Worm (Caenorhabditis elegans) whole organism, young adult: ENCODE measurements around the gene his-3.

Experiments used
- B0019.2 ChIP-seq: fragments of 200-800 bp; sonication (Bioruptor generic); conservative IDR thresholded peaks from 2 replicates; pipeline ENCODE4 v1.3.6; 2022; ENCODE audit warnings: missing genetic modification reagents, missing genetic modification characterization, missing compliant biosample characterization
- C17E4.6 ChIP-seq: fragments of 200-800 bp; sonication (Bioruptor generic); IDR thresholded peaks from 2 replicates; pipeline ENCODE4 v1.3.6; 2022; ENCODE audit warnings: missing genetic modification reagents, missing genetic modification characterization, missing compliant biosample characterization
- D2030.7 ChIP-seq: fragments of 200-800 bp; sonication (Bioruptor generic); IDR thresholded peaks from 2 replicates; pipeline ENCODE4 v1.3.6; 2022; ENCODE audit warnings: missing genetic modification reagents, missing genetic modification characterization, missing compliant biosample characterization
- F10E7.11 ChIP-seq: sonication (generic microtip); optimal IDR thresholded peaks from 2 replicates; lab custom pipeline; 2017; ENCODE audit warnings: mild to moderate bottlenecking, missing genetic modification characterization, moderate library complexity, missing compliant biosample characterization
- F22D6.2 ChIP-seq: sonication (generic microtip); optimal IDR thresholded peaks from 2 replicates; lab custom pipeline; 2016; ENCODE audit warnings: mild to moderate bottlenecking, missing genetic modification characterization, missing compliant biosample characterization
- K12H6.12 ChIP-seq: fragments of 200-800 bp; sonication (Bioruptor generic); optimal IDR thresholded peaks from 2 replicates; lab custom pipeline; 2018; ENCODE audit warnings: mild to moderate bottlenecking, missing genetic modification characterization, missing compliant biosample characterization
- T07F8.4 ChIP-seq: sonication (generic microtip); optimal IDR thresholded peaks from 2 replicates; lab custom pipeline; 2016; ENCODE audit warnings: mild to moderate bottlenecking, missing genetic modification characterization, moderate library complexity, missing compliant biosample characterization
- T26A5.8 ChIP-seq: sonication (generic microtip); optimal IDR thresholded peaks from 2 replicates; lab custom pipeline; 2016; ENCODE audit warnings: missing genetic modification characterization, missing compliant biosample characterization
- Y56A3A.18 ChIP-seq: fragments of 200-800 bp; sonication (Bioruptor generic); IDR thresholded peaks from 2 replicates; pipeline ENCODE4 v1.3.6; 2022; ENCODE audit warnings: missing genetic modification reagents, missing genetic modification characterization, missing compliant biosample characterization
- akir-1 ChIP-seq: fragments of 200-800 bp; sonication (Bioruptor generic); optimal IDR thresholded peaks from 2 replicates; lab custom pipeline; 2018; ENCODE audit warnings: mild to moderate bottlenecking, missing genetic modification characterization, moderate library complexity, missing compliant biosample characterization
- ama-1 ChIP-seq, 3 experiments: fragments of 150-350 bp in 1 of 3; sonication (generic microtip) in 2 of 3; optimal IDR thresholded peaks; 2 replicates each; lab custom pipeline; 2014 to 2018; ENCODE audit warnings: missing biosample characterization in 2 of 3, missing genetic modification characterization in 2 of 3, missing genetic modification reagents in 2 of 3
- aptf-2 ChIP-seq: fragments of 200-800 bp; sonication (Bioruptor generic); conservative IDR thresholded peaks from 2 replicates; pipeline ENCODE4 v1.3.6; 2022; ENCODE audit warnings: missing genetic modification reagents, missing genetic modification characterization, missing compliant biosample characterization
- aptf-3 ChIP-seq: fragments of 200-800 bp; sonication (Bioruptor generic); IDR thresholded peaks from 2 replicates; pipeline ENCODE4 v1.3.6; 2022; ENCODE audit warnings: missing genetic modification characterization, missing compliant biosample characterization
- athp-1 ChIP-seq: sonication (generic microtip); optimal IDR thresholded peaks from 2 replicates; lab custom pipeline; 2017; ENCODE audit warnings: mild to moderate bottlenecking, missing genetic modification characterization, missing compliant biosample characterization
- attf-3 ChIP-seq: fragments of 200-800 bp; sonication (Bioruptor generic); conservative IDR thresholded peaks from 2 replicates; pipeline ENCODE4 v1.3.6; 2022; ENCODE audit warnings: missing genetic modification reagents, missing genetic modification characterization, missing compliant biosample characterization
- attf-5 ChIP-seq: fragments of 200-800 bp; sonication (Bioruptor generic); optimal IDR thresholded peaks from 2 replicates; lab custom pipeline; 2018; ENCODE audit warnings: mild to moderate bottlenecking, missing genetic modification characterization, missing compliant biosample characterization
- bed-2 ChIP-seq: fragments of 200-800 bp; sonication (Bioruptor generic); IDR thresholded peaks from 2 replicates; pipeline ENCODE4 v1.3.6; 2022; ENCODE audit warnings: missing genetic modification reagents, missing genetic modification characterization, missing compliant biosample characterization
- dpl-1 ChIP-seq: fragments of 150-350 bp; optimal IDR thresholded peaks from 2 replicates; lab custom pipeline; 2014; ENCODE audit warnings: missing biosample characterization, missing genetic modification reagents, missing genetic modification characterization
- efl-1 ChIP-seq: fragments of 150-350 bp; optimal IDR thresholded peaks from 2 replicates; lab custom pipeline; 2014; ENCODE audit warnings: missing biosample characterization, missing genetic modification reagents, missing genetic modification characterization
- egl-44 ChIP-seq: fragments of 200-800 bp; sonication (Bioruptor generic); IDR thresholded peaks from 2 replicates; pipeline ENCODE4 v1.3.6; 2022; ENCODE audit warnings: missing genetic modification reagents, missing genetic modification characterization, missing compliant biosample characterization
- egrh-3 ChIP-seq: fragments of 200-800 bp; sonication (Bioruptor generic); IDR thresholded peaks from 2 replicates; pipeline ENCODE4 v1.3.6; 2022; ENCODE audit warnings: missing genetic modification reagents, missing genetic modification characterization, missing compliant biosample characterization
- ekl-4 ChIP-seq: fragments of 200-800 bp; sonication (Bioruptor generic); IDR thresholded peaks from 2 replicates; pipeline ENCODE4 v1.3.6; 2022; ENCODE audit warnings: missing genetic modification reagents, missing genetic modification characterization, missing compliant biosample characterization
- fkh-3 ChIP-seq: sonication (generic microtip); optimal IDR thresholded peaks from 2 replicates; lab custom pipeline; 2016; ENCODE audit warnings: mild to moderate bottlenecking, missing genetic modification characterization, missing compliant biosample characterization
- hmg-20 ChIP-seq: fragments of 200-800 bp; sonication (Bioruptor generic); IDR thresholded peaks from 2 replicates; pipeline ENCODE4 v1.3.6; 2022; ENCODE audit warnings: missing genetic modification reagents, missing genetic modification characterization, missing compliant biosample characterization
- hsf-1 ChIP-seq: fragments of 200-800 bp; sonication (Bioruptor generic); IDR thresholded peaks from 2 replicates; pipeline ENCODE4 v1.3.6; 2022; ENCODE audit warnings: missing genetic modification reagents, missing genetic modification characterization, missing compliant biosample characterization
- lir-1 ChIP-seq: fragments of 200-800 bp; sonication (Bioruptor generic); conservative IDR thresholded peaks from 2 replicates; pipeline ENCODE4 v1.3.6; 2022; ENCODE audit warnings: missing genetic modification reagents, missing genetic modification characterization, missing compliant biosample characterization
- madf-3 ChIP-seq: fragments of 200-800 bp; sonication (Bioruptor generic); IDR thresholded peaks from 2 replicates; pipeline ENCODE4 v1.3.6; 2022; ENCODE audit warnings: missing genetic modification reagents, missing genetic modification characterization, missing compliant biosample characterization
- madf-6 ChIP-seq: fragments of 200-800 bp; sonication (Bioruptor generic); IDR thresholded peaks from 2 replicates; pipeline ENCODE4 v1.3.6; 2022; ENCODE audit warnings: missing genetic modification reagents, missing genetic modification characterization, missing compliant biosample characterization
- madf-8 ChIP-seq: fragments of 200-800 bp; sonication (Bioruptor generic); conservative IDR thresholded peaks from 2 replicates; pipeline ENCODE4 v1.3.6; 2022; ENCODE audit warnings: missing genetic modification reagents, missing genetic modification characterization, missing compliant biosample characterization
- nfya-1 ChIP-seq: sonication (generic microtip); optimal IDR thresholded peaks from 2 replicates; lab custom pipeline; 2017; ENCODE audit warnings: antibody characterized with exemption, missing compliant biosample characterization, missing genetic modification characterization, borderline replicate concordance; ENCODE audit not compliant: insufficient read depth
- nhr-90 ChIP-seq: sonication (generic microtip); optimal IDR thresholded peaks from 2 replicates; lab custom pipeline; 2016; ENCODE audit warnings: missing genotype, mild to moderate bottlenecking, missing genetic modification characterization, missing compliant biosample characterization
- sdz-38 ChIP-seq: sonication (generic microtip); optimal IDR thresholded peaks from 2 replicates; lab custom pipeline; 2016; ENCODE audit warnings: missing genotype, missing genetic modification characterization, missing compliant biosample characterization
- sptf-2 ChIP-seq: fragments of 200-800 bp; sonication (Bioruptor generic); optimal IDR thresholded peaks from 2 replicates; lab custom pipeline; 2018; ENCODE audit warnings: mild to moderate bottlenecking, missing genetic modification characterization, missing compliant biosample characterization
- tbp1 ChIP-seq: fragments of 200-800 bp; sonication (Bioruptor generic); optimal IDR thresholded peaks from 2 replicates; lab custom pipeline; 2018; ENCODE audit warnings: mild to moderate bottlenecking, missing genetic modification characterization, missing compliant biosample characterization
- tlf-1 ChIP-seq: fragments of 200-800 bp; sonication (Bioruptor generic); optimal IDR thresholded peaks from 2 replicates; lab custom pipeline; 2018; ENCODE audit warnings: mild to moderate bottlenecking, missing genetic modification characterization, missing compliant biosample characterization
- xnd-1 ChIP-seq: sonication (generic microtip); optimal IDR thresholded peaks from 2 replicates; lab custom pipeline; 2016; ENCODE audit warnings: missing genotype, missing genetic modification reagents, missing genetic modification characterization, missing compliant biosample characterization
- zfh-2 ChIP-seq: fragments of 200-800 bp; sonication (Bioruptor generic); conservative IDR thresholded peaks from 2 replicates; pipeline ENCODE4 v1.3.6; 2022; ENCODE audit warnings: missing genetic modification reagents, missing genetic modification characterization, missing compliant biosample characterization
- ztf-6 ChIP-seq: fragments of 200-800 bp; sonication (Bioruptor generic); IDR thresholded peaks from 2 replicates; pipeline ENCODE4 v1.3.6; 2022; ENCODE audit warnings: missing genetic modification reagents, missing genetic modification characterization, missing compliant biosample characterization

The his-3 gene

ce11 chrV:16024300-16024699, 16.3 kb upstream of the his-3 start, which contains the start of gene T10C6.6 (continued):
- TF ChIP-seq nfya-1 (tag; lab: Kevin White, UChicago), result no peak
- TF ChIP-seq, all 124 proteins: peak for 12

ce11 chrV:16024917-16025316, 15.7 kb upstream of the his-3 start:
- TF ChIP-seq aptf-3 (GFP tag; lab: Robert Waterston, UW) (no peak), zfh-2 (GFP tag; lab: Robert Waterston, UW) (peak; percentile 51)

- TF ChIP-seq B0019.2 (GFP tag; lab: Robert Waterston, UW) (no peak), aptf-2 (GFP tag; lab: Robert Waterston, UW) (peak; percentile 92), ztf-6 (GFP tag; lab: Robert Waterston, UW) (no peak)
Observed at ce11 chrV:16029237-16029636, 11.4 kb upstream of the his-3 start.

ce11 chrV:16031571-16031970, 9.0 kb upstream of the his-3 start, which contains the start of gene T10C6.7:
Gene T10C6.7 (minus strand): TSS chrV:16031713.
- TF ChIP-seq sptf-2 (GFP tag; lab: Kevin White, UChicago) (no peak), egl-44 (GFP tag; lab: Robert Waterston, UW) (no peak), madf-8 (GFP tag; lab: Robert Waterston, UW) (peak; percentile 69), aptf-3 (GFP tag; lab: Robert Waterston, UW) (peak; percentile 98), nhr-90 (no peak), madf-6 (GFP tag; lab: Robert Waterston, UW) (peak; percentile 87), attf-5 (GFP tag; lab: Kevin White, UChicago) (no peak), ekl-4 (GFP tag; lab: Robert Waterston, UW) (no peak), madf-3 (GFP tag; lab: Robert Waterston, UW) (peak; percentile 39; the same call in 1 of the 2 replicates), D2030.7 (GFP tag; lab: Robert Waterston, UW) (peak; percentile 18; the same call in 1 of the 2 replicates), xnd-1 (peak; percentile 7), aptf-2 (GFP tag; lab: Robert Waterston, UW) (peak; percentile 100), lir-1 (GFP tag; lab: Robert Waterston, UW) (0 out of 2 replicates have a peak, but pooled peaks have one; percentile 10), efl-1 (GFP tag; lab: Kevin White, UChicago) (peak; percentile 34), F22D6.2 (tag; lab: Kevin White, UChicago) (no peak), hsf-1 (GFP tag; lab: Robert Waterston, UW) (no peak)

ce11 chrV:16032761-16033160, 7.8 kb upstream of the his-3 start, which contains the start of gene T10C6.16:
Gene T10C6.16 (minus strand): TSS chrV:16033005.
- TF ChIP-seq ama-1 (optimal IDR thresholded peaks at IDR 0.05; lab: Kevin White, UChicago) (no peak), ama-1 (GFP tag; optimal IDR thresholded peaks at IDR 0.05; lab: Kevin White, UChicago) (no peak), dpl-1 (GFP tag; lab: Kevin White, UChicago) (no peak), egrh-3 (GFP tag; lab: Robert Waterston, UW) (no peak), athp-1 (tag; lab: Kevin White, UChicago) (no peak), Y56A3A.18 (GFP tag; lab: Robert Waterston, UW) (no peak), bed-2 (GFP tag; lab: Robert Waterston, UW) (no peak), zfh-2 (GFP tag; lab: Robert Waterston, UW) (no peak), hmg-20 (GFP tag; lab: Robert Waterston, UW) (no peak), attf-3 (GFP tag; lab: Robert Waterston, UW) (no peak), tlf-1 (GFP tag; lab: Kevin White, UChicago) (no peak)

- no peak for TF ChIP-seq T07F8.4 (tag; lab: Kevin White, UChicago)
- no peak for TF ChIP-seq akir-1
- no peak for TF ChIP-seq K12H6.12 (tag; lab: Kevin White, UChicago)
- no peak for TF ChIP-seq sdz-38 (tag; lab: Kevin White, UChicago)
- no peak for TF ChIP-seq T26A5.8 (tag; lab: Kevin White, UChicago)
- TF ChIP-seq Y56A3A.18 (GFP tag; lab: Robert Waterston, UW), result no peak
- TF ChIP-seq F22D6.2 (tag; lab: Kevin White, UChicago), result no peak
- TF ChIP-seq madf-8 (GFP tag; lab: Robert Waterston, UW), result peak; percentile 56; the same call in 1 of the 2 replicates
- no peak for TF ChIP-seq F10E7.11 (tag; lab: Kevin White, UChicago)
- peak; percentile 99 for TF ChIP-seq aptf-2 (GFP tag; lab: Robert Waterston, UW)
- TF ChIP-seq athp-1 (tag; lab: Kevin White, UChicago), result no peak
- 0 out of 2 replicates have a peak, but pooled peaks have one; percentile 39 for TF ChIP-seq zfh-2 (GFP tag; lab: Robert Waterston, UW)
- TF ChIP-seq fkh-3 (tag; lab: Kevin White, UChicago), result no peak
- no peak for TF ChIP-seq tbp1 (GFP tag; lab: Kevin White, UChicago)
- no peak for TF ChIP-seq attf-3 (GFP tag; lab: Robert Waterston, UW)
- no peak for TF ChIP-seq C17E4.6 (GFP tag; lab: Robert Waterston, UW)
Observed at ce11 chrV:16033491-16033890, 7.1 kb upstream of the his-3 start.
